Fruit fly (Drosophila melanogaster) whole organism, embryonic: ENCODE data around the gene dbf.

ENCODE experiments used
- ATbp ChIP-seq: fragments of 200-800 bp; sonication (Bioruptor generic); optimal IDR thresholded peaks from 2 replicates; lab custom pipeline; 2017; ENCODE audit warnings: missing biosample characterization, mild to moderate bottlenecking, missing genetic modification characterization, missing genetic modification reagents
- Atf-2 ChIP-seq: fragments of 200-800 bp; sonication (Bioruptor generic); optimal IDR thresholded peaks from 2 replicates; lab custom pipeline; 2016; ENCODE audit warnings: missing biosample characterization, missing genetic modification characterization
- B-H1 ChIP-seq: fragments of 200-800 bp; sonication (Bioruptor generic); IDR thresholded peaks from 3 replicates; pipeline ENCODE4 v1.3.6; 2022; ENCODE audit warnings: missing biosample characterization, missing genetic modification characterization
- CG12236 ChIP-seq: fragments of 200-800 bp; sonication (Bioruptor generic); optimal IDR thresholded peaks from 2 replicates; lab custom pipeline; 2016; ENCODE audit warnings: missing biosample characterization, missing genetic modification characterization
- CG12744 ChIP-seq: fragments of 200-800 bp; sonication (Bioruptor generic); optimal IDR thresholded peaks from 2 replicates; lab custom pipeline; 2016; ENCODE audit warnings: missing biosample characterization, missing genetic modification characterization
- CG13123 ChIP-seq: fragments of 200-800 bp; sonication (Bioruptor generic); optimal IDR thresholded peaks from 2 replicates; lab custom pipeline; 2016; ENCODE audit warnings: missing biosample characterization, missing genetic modification characterization
- CG13296 ChIP-seq: fragments of 200-800 bp; sonication (Bioruptor generic); optimal IDR thresholded peaks from 3 replicates; lab custom pipeline; 2018; ENCODE audit warnings: missing biosample characterization, mild to moderate bottlenecking, missing genetic modification characterization
- CG14965 ChIP-seq: fragments of 200-800 bp; sonication (Bioruptor generic); optimal IDR thresholded peaks from 2 replicates; lab custom pipeline; 2016; ENCODE audit warnings: missing biosample characterization, missing genetic modification characterization, borderline replicate concordance
- CG15011 ChIP-seq: fragments of 200-800 bp; sonication (Bioruptor generic); optimal IDR thresholded peaks from 3 replicates; lab custom pipeline; 2018; ENCODE audit warnings: missing biosample characterization, mild to moderate bottlenecking, missing genetic modification characterization
- CG1832 ChIP-seq: fragments of 200-800 bp; sonication (Bioruptor generic); optimal IDR thresholded peaks from 2 replicates; lab custom pipeline; 2017; ENCODE audit warnings: missing biosample characterization, mild to moderate bottlenecking, missing genetic modification characterization, inconsistent platforms
- CG18476 ChIP-seq: fragments of 200-800 bp; sonication (Bioruptor generic); optimal IDR thresholded peaks from 2 replicates; lab custom pipeline; 2016; ENCODE audit warnings: missing biosample characterization, mild to moderate bottlenecking, missing genetic modification characterization
- CG30431 ChIP-seq: fragments of 200-800 bp; sonication (Bioruptor generic); optimal IDR thresholded peaks from 2 replicates; lab custom pipeline; 2017; ENCODE audit warnings: missing biosample characterization, missing genetic modification characterization
- CG32532 ChIP-seq: fragments of 200-800 bp; sonication (Bioruptor generic); IDR thresholded peaks from 2 replicates; pipeline ENCODE4 v1.3.6; 2022; ENCODE audit warnings: missing biosample characterization, missing genetic modification characterization
- CG4820 ChIP-seq: fragments of 200-800 bp; sonication (Bioruptor generic); optimal IDR thresholded peaks from 3 replicates; lab custom pipeline; 2016; ENCODE audit warnings: missing biosample characterization, missing genetic modification characterization
- CG6254 ChIP-seq: fragments of 200-800 bp; sonication (Bioruptor generic); optimal IDR thresholded peaks from 3 replicates; lab custom pipeline; 2017; ENCODE audit warnings: mild to moderate bottlenecking, missing biosample characterization, missing genetic modification reagents, missing genetic modification characterization
- CG6689 ChIP-seq: fragments of 200-800 bp; sonication (Bioruptor generic); IDR thresholded peaks from 2 replicates; pipeline ENCODE4 v1.3.6; 2022; ENCODE audit warnings: missing biosample characterization, missing genetic modification characterization
- CTCF ChIP-seq: fragments of 200-800 bp; sonication (Bioruptor generic); optimal IDR thresholded peaks from 2 replicates; lab custom pipeline; 2017; ENCODE audit warnings: missing biosample characterization, mild to moderate bottlenecking, missing genetic modification characterization, moderate library complexity
- Dip3 ChIP-seq: fragments of 200-800 bp; sonication (Bioruptor generic); optimal IDR thresholded peaks from 3 replicates; lab custom pipeline; 2016; ENCODE audit warnings: missing biosample characterization, missing genetic modification characterization
- Dp ChIP-seq: fragments of 200-800 bp; sonication (Bioruptor generic); optimal IDR thresholded peaks from 2 replicates; lab custom pipeline; 2018; ENCODE audit warnings: missing biosample characterization, mild to moderate bottlenecking, missing genetic modification characterization, moderate library complexity
- ERR ChIP-seq: fragments of 200-800 bp; sonication (Bioruptor generic); optimal IDR thresholded peaks from 2 replicates; lab custom pipeline; 2016; ENCODE audit warnings: missing biosample characterization, missing genetic modification characterization
- Lhr ChIP-seq: fragments of 200-800 bp; sonication (Bioruptor generic); optimal IDR thresholded peaks from 3 replicates; lab custom pipeline; 2017; ENCODE audit warnings: mild to moderate bottlenecking, missing biosample characterization, missing genetic modification reagents, missing genetic modification characterization
- Max ChIP-seq: fragments of 200-800 bp; sonication (Bioruptor generic); optimal IDR thresholded peaks from 2 replicates; lab custom pipeline; 2016; ENCODE audit warnings: missing biosample characterization, mild to moderate bottlenecking, missing genetic modification characterization
- Nf-YA ChIP-seq: fragments of 200-800 bp; sonication (Bioruptor generic); IDR thresholded peaks from 2 replicates; pipeline ENCODE4 v1.3.6; 2022; ENCODE audit warnings: missing biosample characterization, missing genetic modification characterization
- Opbp ChIP-seq: fragments of 200-800 bp; sonication (Bioruptor generic); IDR thresholded peaks from 3 replicates; pipeline ENCODE4 v1.3.6; 2022; ENCODE audit warnings: missing biosample characterization, missing genetic modification characterization; ENCODE audit not compliant: partially characterized antibody
- Sox100B ChIP-seq: fragments of 200-800 bp; sonication (Bioruptor generic); optimal IDR thresholded peaks from 3 replicates; lab custom pipeline; 2018; ENCODE audit warnings: missing biosample characterization, mild to moderate bottlenecking, missing genetic modification characterization
- Spps ChIP-seq: fragments of 200-800 bp; sonication (Bioruptor generic); optimal IDR thresholded peaks from 2 replicates; lab custom pipeline; 2018; ENCODE audit warnings: missing biosample characterization, mild to moderate bottlenecking, missing genetic modification characterization
- Ssrp ChIP-seq: fragments of 200-800 bp; sonication (Bioruptor generic); optimal IDR thresholded peaks from 2 replicates; lab custom pipeline; 2018; ENCODE audit warnings: missing biosample characterization, mild to moderate bottlenecking, missing genetic modification characterization, moderate library complexity
- ab ChIP-seq: fragments of 200-800 bp; sonication (Bioruptor generic); optimal IDR thresholded peaks from 2 replicates; lab custom pipeline; 2016; ENCODE audit warnings: missing biosample characterization, missing genetic modification characterization
- abd-A ChIP-seq: fragments of 200-800 bp; sonication (Bioruptor generic); optimal IDR thresholded peaks from 3 replicates; lab custom pipeline; 2019; ENCODE audit warnings: missing biosample characterization, mild to moderate bottlenecking, missing genetic modification characterization, moderate library complexity
- ap ChIP-seq: fragments of 200-800 bp; sonication (Bioruptor generic); IDR thresholded peaks from 2 replicates; pipeline ENCODE4 v1.3.6; 2022; ENCODE audit warnings: missing biosample characterization, missing genetic modification characterization
- az2 ChIP-seq: fragments of 200-800 bp; sonication (Bioruptor generic); optimal IDR thresholded peaks from 3 replicates; lab custom pipeline; 2016; ENCODE audit warnings: missing biosample characterization, missing genetic modification characterization
- bowl ChIP-seq: fragments of 200-800 bp; sonication (Bioruptor generic); IDR thresholded peaks from 2 replicates; pipeline ENCODE4 v1.3.6; 2022; ENCODE audit warnings: missing biosample characterization, missing genetic modification characterization
- cwo ChIP-seq: fragments of 200-800 bp; sonication (Bioruptor generic); optimal IDR thresholded peaks from 3 replicates; lab custom pipeline; 2017; ENCODE audit warnings: missing biosample characterization, missing genetic modification characterization, mild to moderate bottlenecking, moderate library complexity, missing genetic modification reagents
- dati ChIP-seq: fragments of 200-800 bp; sonication (Bioruptor generic); IDR thresholded peaks from 2 replicates; pipeline ENCODE4 v1.3.6; 2022; ENCODE audit warnings: missing biosample characterization, missing genetic modification characterization
- ewg ChIP-seq: fragments of 200-800 bp; sonication (Bioruptor generic); optimal IDR thresholded peaks from 3 replicates; lab custom pipeline; 2017; ENCODE audit warnings: mild to moderate bottlenecking, missing biosample characterization, missing genetic modification reagents, missing genetic modification characterization
- gem ChIP-seq: fragments of 200-800 bp; sonication (Bioruptor generic); optimal IDR thresholded peaks from 2 replicates; lab custom pipeline; 2019; ENCODE audit warnings: missing biosample characterization, mild to moderate bottlenecking, missing genetic modification characterization, moderate library complexity
- gfzf ChIP-seq: fragments of 200-800 bp; sonication (Bioruptor generic); optimal IDR thresholded peaks from 2 replicates; lab custom pipeline; 2016; ENCODE audit warnings: missing biosample characterization, mild to moderate bottlenecking, missing genetic modification characterization, moderate library complexity
- lov ChIP-seq, 2 experiments: fragments of 200-800 bp in 1 of 2; fragments of >200 bp in 1 of 2; sonication (Bioruptor generic) in 1 of 2; IDR thresholded peaks in 1 of 2; optimal IDR thresholded peaks in 1 of 2; 2 replicates in 1 of 2; 3 replicates in 1 of 2; pipeline versions ENCODE4 v1.3.6 to Lab custom; 2017 to 2022; ENCODE audit warnings: missing biosample characterization in 1 of 2, missing genetic modification characterization in 1 of 2
- otp ChIP-seq: fragments of 200-800 bp; sonication (Bioruptor generic); IDR thresholded peaks from 3 replicates; pipeline ENCODE4, ENCODE4 v1.3.6; 2022; ENCODE audit warnings: missing biosample characterization, missing genetic modification characterization
- pan ChIP-seq, 4 experiments: fragments of >200 bp in 3 of 4; fragments of 200-800 bp in 1 of 4; sonication (Bioruptor generic) in 1 of 4; optimal IDR thresholded peaks in 3 of 4; IDR thresholded peaks in 1 of 4; 2 replicates each; pipeline versions ENCODE4 v1.3.6 to Lab custom; 2017 to 2022; ENCODE audit warnings: missing biosample characterization in 2 of 4, missing genetic modification characterization in 2 of 4, mixed read lengths in 1 of 4
- run ChIP-seq: fragments of 200-800 bp; sonication (Bioruptor generic); optimal IDR thresholded peaks from 3 replicates; lab custom pipeline; 2018; ENCODE audit warnings: missing biosample characterization, mild to moderate bottlenecking, missing genetic modification characterization
- sens ChIP-seq: fragments of 200-800 bp; sonication (Bioruptor generic); peaks from one replicate; lab custom pipeline; 2016; ENCODE audit warnings: missing biosample characterization, missing genetic modification characterization
- slbo ChIP-seq: fragments of 200-800 bp; sonication (Bioruptor generic); IDR thresholded peaks from 2 replicates; pipeline ENCODE4 v1.3.6; 2022; ENCODE audit warnings: missing biosample characterization, missing genetic modification characterization
- slp2 ChIP-seq: fragments of 200-800 bp; sonication (Bioruptor generic); optimal IDR thresholded peaks from 2 replicates; lab custom pipeline; 2016; ENCODE audit warnings: missing biosample characterization, missing genetic modification characterization
- so ChIP-seq: fragments of 200-800 bp; sonication (Bioruptor generic); IDR thresholded peaks from 3 replicates; pipeline ENCODE4 v1.3.6; 2022; ENCODE audit warnings: missing biosample characterization, missing genetic modification characterization
- sqz ChIP-seq: fragments of 200-800 bp; sonication (Bioruptor generic); optimal IDR thresholded peaks from 3 replicates; lab custom pipeline; 2018; ENCODE audit warnings: missing biosample characterization, mild to moderate bottlenecking, missing genetic modification characterization
- ssp ChIP-seq: fragments of 200-800 bp; sonication (Bioruptor generic); IDR thresholded peaks from 2 replicates; pipeline ENCODE4 v1.3.6; 2022; ENCODE audit warnings: missing biosample characterization, missing genetic modification characterization
- stc ChIP-seq: fragments of 200-800 bp; sonication (Bioruptor generic); IDR thresholded peaks from 2 replicates; pipeline ENCODE4 v1.3.6; 2022; ENCODE audit warnings: missing biosample characterization, missing genetic modification characterization
- tap ChIP-seq: fragments of 200-800 bp; optimal IDR thresholded peaks from 3 replicates; lab custom pipeline; 2019; ENCODE audit warnings: missing biosample characterization, mild to moderate bottlenecking, missing genetic modification characterization, moderate library complexity
- zfh1 ChIP-seq: fragments of 200-800 bp; sonication (Bioruptor generic); IDR thresholded peaks from 3 replicates; pipeline ENCODE4 v1.3.6; 2022; ENCODE audit warnings: missing biosample characterization, missing genetic modification characterization

dbf gene

DNA sequence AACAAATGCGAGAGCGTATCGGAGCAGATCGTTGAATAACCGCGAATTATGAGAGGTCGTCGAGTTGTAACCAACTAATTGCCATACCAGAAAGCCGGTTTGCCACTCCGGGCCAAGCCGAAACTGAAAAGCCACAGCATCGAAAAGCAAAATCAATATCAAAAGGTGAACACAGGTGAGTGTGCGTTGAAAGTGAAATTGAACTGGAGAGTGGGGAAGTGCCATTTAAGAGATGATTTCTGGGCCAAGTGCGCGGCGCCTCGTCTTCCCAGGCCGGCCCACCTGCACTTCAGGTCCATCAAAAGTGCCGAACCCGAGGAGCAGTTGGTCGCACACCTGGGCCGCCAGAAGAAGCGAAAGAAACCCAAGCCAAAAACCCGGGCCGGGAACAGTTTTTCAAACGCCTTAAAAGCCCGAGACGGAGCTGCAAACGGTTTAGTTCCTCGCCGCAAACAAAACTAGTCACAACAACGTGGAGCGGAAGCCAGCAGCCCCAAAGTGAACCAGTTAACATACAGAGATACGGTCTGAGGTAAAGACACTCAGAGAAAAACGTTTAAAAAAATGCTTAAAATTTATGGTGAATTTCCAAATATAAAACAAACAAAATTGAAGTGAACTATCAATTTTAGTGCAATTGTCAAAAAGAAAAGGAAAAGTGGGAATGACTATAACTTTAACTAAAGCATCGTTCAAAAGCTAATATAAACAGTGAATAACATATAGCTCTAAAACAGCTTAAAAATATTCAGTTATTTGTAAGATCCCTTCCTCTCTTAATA, 25.7 kb downstream of the dbf start, which contains the start of gene CG17104 (continued):
- TF ChIP-seq tap (tag; lab: Kevin White, UChicago) (no peak), ATbp (GFP tag; lab: Kevin White, UChicago) (peak; percentile 26), CG30431 (GFP tag; lab: Kevin White, UChicago) (no peak), Ssrp (tag; lab: Kevin White, UChicago) (no peak), Max (no peak), ssp (GFP tag; lab: Robert Waterston, UW) (no peak), Sox100B (no peak), ab (GFP tag; lab: Kevin White, UChicago) (no peak), Atf-2 (GFP tag; lab: Kevin White, UChicago) (no peak), B-H1 (GFP tag; lab: Robert Waterston, UW) (no peak), CG18476 (GFP tag; lab: Kevin White, UChicago) (no peak), ERR (GFP tag; lab: Kevin White, UChicago) (no peak), otp (GFP tag; lab: Robert Waterston, UW) (no peak), Dp (GFP tag; lab: Kevin White, UChicago) (no peak), lov (optimal IDR thresholded peaks at IDR 0.05; lab: Kevin White, UChicago) (no peak), lov (GFP tag; IDR thresholded peaks at IDR 0.05; lab: Robert Waterston, UW) (no peak), CG6254 (GFP tag; lab: Kevin White, UChicago) (no peak), CG12236 (GFP tag; lab: Kevin White, UChicago) (no peak), run (no peak), Dip3 (GFP tag; lab: Kevin White, UChicago) (no peak), Opbp (GFP tag; lab: Robert Waterston, UW) (no peak), CG1832 (GFP tag; lab: Kevin White, UChicago) (no peak), gfzf (no peak), CTCF (GFP tag; lab: Kevin White, UChicago) (no peak), sens (peak; percentile 69), az2 (no peak), zfh1 (GFP tag; lab: Robert Waterston, UW) (no peak), stc (GFP tag; lab: Robert Waterston, UW) (no peak), ewg (no peak), CG12744 (GFP tag; lab: Kevin White, UChicago) (no peak), CG6689 (GFP tag; lab: Robert Waterston, UW) (no peak), abd-A (tag; lab: Kevin White, UChicago) (no peak), dati (no peak), slp2 (GFP tag; lab: Kevin White, UChicago) (no peak), CG13296 (GFP tag; lab: Kevin White, UChicago) (peak; percentile 14), CG15011 (no peak), CG4820 (GFP tag; lab: Kevin White, UChicago) (no peak), CG13123 (GFP tag; lab: Kevin White, UChicago) (no peak), ap (GFP tag; lab: Robert Waterston, UW) (no peak), Spps (tag; lab: Kevin White, UChicago) (no peak), so (no peak), gem (peak; percentile 66), CG14965 (GFP tag; lab: Kevin White, UChicago) (no peak), CG32532 (GFP tag; lab: Robert Waterston, UW) (no peak), sqz (GFP tag; lab: Kevin White, UChicago) (no peak), Nf-YA (GFP tag; lab: Robert Waterston, UW) (no peak), bowl (GFP tag; lab: Robert Waterston, UW) (no peak), slbo (GFP tag; lab: Robert Waterston, UW) (no peak; the same call in 1 of the 2 replicates), Lhr (GFP tag; lab: Kevin White, UChicago) (no peak), cwo (GFP tag; lab: Kevin White, UChicago) (peak; percentile 7), pan (optimal IDR thresholded peaks at IDR 0.05; lab: Kevin White, UChicago) (no peak), pan (GFP tag; optimal IDR thresholded peaks at IDR 0.05 in 1 of 2, IDR thresholded peaks at IDR 0.05 in 1 of 2) (peak in 1 of 2 experiments; percentile 32)
